Fruit fly (Drosophila melanogaster) whole organism, embryonic: Measurements from ENCODE around the gene CG34276.

Experiments
- Ada2b ChIP-seq: fragments of 200-800 bp; sonication (Bioruptor generic); IDR thresholded peaks from 2 replicates; pipeline ENCODE4 v1.3.6; 2022; ENCODE audit warnings: missing biosample characterization, missing genetic modification characterization
- Blimp-1 ChIP-seq: fragments of 200-800 bp; sonication (Bioruptor generic); optimal IDR thresholded peaks from 3 replicates; lab custom pipeline; 2018; ENCODE audit warnings: missing biosample characterization, missing genetic modification characterization, mild to moderate bottlenecking, moderate library complexity, missing genetic modification reagents
- CG34422 ChIP-seq: fragments of 200-800 bp; sonication (Bioruptor generic); IDR thresholded peaks from 3 replicates; pipeline ENCODE4 v1.3.6; 2022; ENCODE audit warnings: missing biosample characterization, missing genetic modification characterization
- CG7556 ChIP-seq: fragments of 200-800 bp; sonication (Bioruptor generic); optimal IDR thresholded peaks from 2 replicates; lab custom pipeline; 2017; ENCODE audit warnings: missing biosample characterization, mild to moderate bottlenecking, missing genetic modification characterization
- Jarid2 ChIP-seq: fragments of 200-800 bp; sonication (Bioruptor generic); optimal IDR thresholded peaks from 3 replicates; lab custom pipeline; 2017; ENCODE audit warnings: mild to moderate bottlenecking, missing biosample characterization, missing genetic modification reagents, missing genetic modification characterization
- Lpt ChIP-seq: fragments of >200 bp; optimal IDR thresholded peaks from 2 replicates; lab custom pipeline; 2018; ENCODE audit warnings: missing biosample characterization, missing genetic modification characterization
- emc ChIP-seq: fragments of 200-800 bp; sonication (Bioruptor generic); optimal IDR thresholded peaks from 2 replicates; lab custom pipeline; 2016; ENCODE audit warnings: missing biosample characterization, missing genetic modification characterization
- kay ChIP-seq: fragments of 200-800 bp; sonication (Bioruptor generic); optimal IDR thresholded peaks from 2 replicates; lab custom pipeline; 2016; ENCODE audit warnings: missing biosample characterization, missing genetic modification characterization
- schlank ChIP-seq: fragments of 200-800 bp; sonication (Bioruptor generic); optimal IDR thresholded peaks from 2 replicates; lab custom pipeline; 2018; ENCODE audit warnings: missing biosample characterization, mild to moderate bottlenecking, missing genetic modification characterization

- TF ChIP-seq emc (GFP tag; lab: Kevin White, UChicago), result no peak
- TF ChIP-seq CG34422 (GFP tag; lab: Robert Waterston, UW), result no peak
- no peak for TF ChIP-seq Ada2b
- no peak for TF ChIP-seq Blimp-1 (GFP tag; lab: Kevin White, UChicago)
- TF ChIP-seq Jarid2 (GFP tag; lab: Kevin White, UChicago), result no peak
- no peak for TF ChIP-seq kay (GFP tag; lab: Kevin White, UChicago)
- no peak for TF ChIP-seq Lpt (GFP tag; lab: Kevin White, UChicago)
- no peak for TF ChIP-seq CG7556 (GFP tag; lab: Kevin White, UChicago)
- no peak for TF ChIP-seq schlank
These were observed 12.3 kb downstream of the CG34276 start for dm6 chr3R:15937708-15938107.
